Fruit fly (Drosophila melanogaster): ENCODE measurements around the gene tilB.
A peak's percentile ranks its signal among the peaks of the same experiment; 100 is the strongest.

Gene tilB

DNA sequence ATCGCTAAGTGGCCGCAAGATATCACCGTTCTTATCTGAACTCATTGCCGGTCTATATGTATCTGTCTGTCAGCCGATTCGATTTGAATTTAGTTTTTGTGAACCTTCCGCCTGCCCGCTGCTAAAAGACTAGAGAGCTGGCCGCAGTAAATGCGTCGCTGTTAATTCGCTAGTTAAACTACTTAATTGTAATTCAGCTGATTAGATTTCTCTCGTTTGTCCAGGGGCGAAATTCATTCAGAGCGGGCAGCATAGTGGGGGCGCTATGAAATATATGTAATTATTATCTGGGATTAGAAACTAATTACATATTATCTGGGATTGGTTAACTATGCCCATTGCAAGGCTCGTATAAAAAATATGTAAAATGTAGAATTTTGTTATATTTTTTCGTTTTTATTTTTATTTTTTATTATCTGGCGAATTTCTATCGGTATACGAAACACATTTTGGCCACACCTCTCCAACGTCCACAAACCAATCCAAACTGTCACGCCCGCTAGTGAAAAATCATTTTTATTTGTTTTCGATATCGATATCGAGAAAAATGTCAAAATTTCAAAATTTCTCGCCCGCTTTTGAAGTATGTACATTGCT, at the start of gene tilB, which contains the start of gene CG14615:
Gene tilB (plus strand): TSS at position 547 of the 597 bp plus-strand sequence.
Gene CG14615 (minus strand): TSS at position 301 of the 597 bp plus-strand sequence.
- TF ChIP-seq psq (optimal IDR thresholded peaks at IDR 0.05) (no peak), Sin3A (optimal IDR thresholded peaks at IDR 0.05) (no peak), h (optimal IDR thresholded peaks at IDR 0.05) (no peak), insv (optimal IDR thresholded peaks at IDR 0.05) (no peak), Myc (optimal IDR thresholded peaks at IDR 0.05) (no peak), ttk (optimal IDR thresholded peaks at IDR 0.05) (no peak)

DNA sequence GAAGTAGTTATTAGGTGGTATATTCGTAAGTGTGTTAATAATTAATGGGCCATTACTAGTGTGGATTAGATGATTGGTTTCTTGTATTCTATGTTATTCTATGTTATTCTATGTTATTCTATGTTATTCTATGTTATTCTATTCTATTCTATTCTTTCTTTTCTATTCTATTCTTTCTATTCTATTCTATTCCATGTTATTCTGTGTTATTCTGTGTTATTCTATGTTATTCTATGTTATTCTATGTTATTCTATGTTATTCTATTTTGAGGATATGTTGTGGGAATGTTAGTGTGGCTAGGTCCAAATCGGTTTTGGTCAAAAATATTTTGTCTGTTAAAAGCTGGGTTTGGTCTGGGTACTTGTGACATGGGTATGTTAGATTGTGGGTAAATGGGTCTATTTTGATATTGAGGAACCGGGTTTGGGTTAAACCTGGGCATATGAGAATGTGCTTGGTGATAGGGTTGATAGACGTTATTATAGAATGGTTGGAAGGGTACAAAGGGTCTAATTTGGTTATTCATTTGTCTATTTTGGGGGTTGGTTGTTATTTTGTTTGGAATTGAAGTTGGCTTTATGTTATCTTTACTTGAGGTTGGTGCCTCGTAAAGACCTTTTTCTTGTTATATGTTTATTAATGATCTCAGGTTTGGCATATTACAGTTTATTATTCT, 16.5 kb upstream of the tilB start:
- peak; percentile 21 for TF ChIP-seq Sin3A (optimal IDR thresholded peaks at IDR 0.05)
- TF ChIP-seq psq (optimal IDR thresholded peaks at IDR 0.05): peak; percentile 100

DNA sequence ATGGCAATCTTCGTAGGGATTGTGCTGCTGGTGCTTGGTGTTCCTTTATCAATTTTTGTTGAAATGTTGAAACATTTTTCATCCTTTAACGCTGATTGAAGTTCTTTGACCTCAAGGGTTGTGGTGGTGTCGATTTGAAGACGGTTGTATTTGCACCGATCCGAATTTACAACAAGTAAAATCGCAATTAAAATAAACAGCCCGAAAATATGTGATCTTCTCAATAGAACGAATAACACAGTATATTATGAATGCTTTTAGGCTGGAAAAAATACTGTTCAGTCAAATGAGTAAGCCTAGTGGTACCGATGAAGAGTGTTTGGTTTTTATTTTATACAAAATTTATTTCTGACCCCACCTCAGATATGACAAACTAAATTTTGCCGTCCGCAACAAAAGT, 6.5 kb upstream of the tilB start:
- TF ChIP-seq ttk (optimal IDR thresholded peaks at IDR 0.05) (no peak), Myc (optimal IDR thresholded peaks at IDR 0.05) (no peak), psq (optimal IDR thresholded peaks at IDR 0.05) (no peak), insv (optimal IDR thresholded peaks at IDR 0.05) (no peak)

DNA sequence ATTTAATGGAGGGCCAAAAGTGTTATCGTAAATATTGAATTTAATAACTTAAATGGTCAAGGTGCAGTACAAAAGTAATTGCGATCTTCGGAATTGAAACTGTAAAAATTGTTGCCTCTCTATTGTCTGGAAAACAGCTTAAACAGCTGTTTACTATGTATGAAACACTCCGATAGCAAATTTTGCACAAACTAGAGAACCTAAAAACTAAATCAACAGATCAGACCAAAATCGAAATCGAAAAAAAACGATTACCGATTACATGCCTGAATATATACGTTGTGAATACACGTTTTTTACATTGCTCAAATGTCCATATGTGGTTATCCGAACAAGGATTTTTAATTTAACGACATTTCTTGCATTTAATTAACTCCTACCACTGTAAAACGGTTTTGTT, 6.0 kb upstream of the tilB start:
- no peak for TF ChIP-seq ttk (optimal IDR thresholded peaks at IDR 0.05)
- no peak for TF ChIP-seq insv (optimal IDR thresholded peaks at IDR 0.05)
- no peak for TF ChIP-seq h (optimal IDR thresholded peaks at IDR 0.05)
- TF ChIP-seq psq (optimal IDR thresholded peaks at IDR 0.05): no peak
- TF ChIP-seq Sin3A (optimal IDR thresholded peaks at IDR 0.05): no peak
- no peak for TF ChIP-seq Myc (optimal IDR thresholded peaks at IDR 0.05)

DNA sequence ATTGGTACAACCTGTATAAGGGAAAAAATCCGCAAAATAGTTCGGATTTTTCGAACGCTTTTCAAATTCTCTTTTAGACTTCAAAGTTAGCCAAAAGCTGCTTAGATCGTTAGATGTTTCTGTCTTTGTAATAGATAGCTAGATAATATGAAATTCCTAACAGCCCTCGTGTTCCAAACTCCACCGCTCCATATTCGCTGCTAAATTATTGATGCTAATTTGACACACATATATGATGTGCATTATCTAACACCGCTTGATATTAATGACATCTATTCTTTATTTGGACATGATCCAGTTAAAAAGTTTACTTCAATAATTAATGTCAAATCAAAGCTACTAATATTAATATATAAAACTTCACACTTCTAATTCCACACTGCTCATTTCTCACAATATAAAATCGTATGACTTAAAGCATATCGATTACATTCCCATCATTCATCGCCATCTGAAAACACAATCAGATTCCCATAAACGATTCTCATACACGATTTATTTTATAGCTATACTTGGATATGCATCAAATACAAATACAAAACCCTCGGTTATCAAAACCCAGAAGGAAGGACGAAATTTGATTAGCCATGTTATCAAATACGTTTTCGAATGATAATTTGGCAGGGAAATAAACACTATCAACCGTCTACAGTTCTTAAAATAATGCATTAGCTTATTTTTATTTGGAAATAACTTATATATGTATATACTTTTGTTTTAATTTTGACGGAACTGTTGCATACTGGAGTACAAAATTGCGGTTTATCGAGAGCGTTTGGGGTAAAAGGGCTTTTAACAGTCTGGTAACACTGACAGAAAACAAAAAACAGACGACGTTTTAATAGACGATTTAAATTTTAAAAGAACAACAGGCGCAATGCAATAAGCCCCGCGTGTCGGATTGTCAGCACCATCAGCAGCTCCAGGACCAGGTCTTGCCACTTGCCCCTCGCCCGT, 5.3 kb upstream of the tilB start, which contains the start of gene CG14621:
Gene CG14621 (plus strand): TSS at position 274 of the 957 bp plus-strand sequence.
- TF ChIP-seq Myc (optimal IDR thresholded peaks at IDR 0.05) (no peak), ttk (optimal IDR thresholded peaks at IDR 0.05) (no peak)

DNA sequence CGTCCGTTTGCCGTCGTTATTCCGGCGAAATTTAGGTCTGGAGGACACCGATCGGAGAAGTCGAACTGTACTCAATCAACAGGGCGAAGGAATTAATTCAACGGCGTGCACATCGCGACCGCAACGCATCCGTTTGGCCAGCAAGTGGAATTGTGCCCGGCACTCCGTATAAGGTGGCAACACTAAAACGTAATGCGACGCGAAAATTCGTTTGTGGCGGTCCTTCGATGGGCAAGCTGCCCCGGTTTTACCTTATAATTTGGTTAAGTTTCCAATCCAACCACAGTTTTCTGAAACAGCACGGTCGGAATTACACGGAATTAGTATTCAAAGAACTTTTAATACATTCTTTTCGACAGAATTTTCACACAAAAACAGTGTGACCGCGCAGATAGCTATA, 5.5 kb downstream of the tilB start, which contains the start of gene wap:
Gene wap (minus strand): TSS at position 400 of the 400 bp plus-strand sequence.
- no peak for TF ChIP-seq Sin3A (optimal IDR thresholded peaks at IDR 0.05)
- no peak for TF ChIP-seq Myc (optimal IDR thresholded peaks at IDR 0.05)
- no peak for TF ChIP-seq psq (optimal IDR thresholded peaks at IDR 0.05)
- TF ChIP-seq ttk (optimal IDR thresholded peaks at IDR 0.05): no peak
- TF ChIP-seq insv (optimal IDR thresholded peaks at IDR 0.05): no peak
- TF ChIP-seq h (optimal IDR thresholded peaks at IDR 0.05): no peak

DNA sequence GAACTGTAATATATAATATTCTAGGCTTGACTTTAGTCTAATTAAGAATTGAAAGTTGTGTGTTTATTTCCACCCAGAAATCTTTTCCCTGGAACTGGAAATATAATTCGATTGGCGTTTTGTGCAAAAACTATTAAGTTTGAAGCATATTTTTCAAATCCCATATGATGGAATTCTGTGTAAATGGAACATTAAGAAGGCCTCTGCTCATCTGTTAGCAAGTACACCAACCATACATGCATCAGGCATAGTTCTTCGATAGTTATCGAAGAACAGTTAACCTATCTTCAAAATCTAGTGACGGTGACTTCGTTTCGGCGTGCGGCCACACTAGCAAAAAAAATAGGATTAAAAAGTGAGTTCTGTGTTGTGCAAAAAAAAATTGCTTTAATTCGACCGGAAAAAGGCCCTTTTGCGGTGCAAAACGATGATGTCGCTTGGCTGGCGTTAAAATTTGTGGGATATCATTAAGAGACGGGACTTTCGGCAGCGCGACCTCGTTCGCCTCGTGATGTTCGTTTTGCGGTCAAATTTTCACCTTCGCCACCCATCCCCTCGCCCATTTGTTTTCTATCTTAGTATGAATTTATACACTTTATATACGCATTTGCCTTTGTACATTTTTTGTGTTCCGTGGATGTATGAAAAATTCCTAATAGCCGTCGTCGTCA, 6.1 kb downstream of the tilB start, which contains the start of gene Usp2:
Gene Usp2 (plus strand): TSS at position 295 of the 671 bp plus-strand sequence.
- TF ChIP-seq h (optimal IDR thresholded peaks at IDR 0.05): no peak
- TF ChIP-seq Sin3A (optimal IDR thresholded peaks at IDR 0.05): no peak
- TF ChIP-seq Myc (optimal IDR thresholded peaks at IDR 0.05): no peak
- TF ChIP-seq psq (optimal IDR thresholded peaks at IDR 0.05): no peak
- no peak for TF ChIP-seq ttk (optimal IDR thresholded peaks at IDR 0.05)
- TF ChIP-seq insv (optimal IDR thresholded peaks at IDR 0.05): no peak

DNA sequence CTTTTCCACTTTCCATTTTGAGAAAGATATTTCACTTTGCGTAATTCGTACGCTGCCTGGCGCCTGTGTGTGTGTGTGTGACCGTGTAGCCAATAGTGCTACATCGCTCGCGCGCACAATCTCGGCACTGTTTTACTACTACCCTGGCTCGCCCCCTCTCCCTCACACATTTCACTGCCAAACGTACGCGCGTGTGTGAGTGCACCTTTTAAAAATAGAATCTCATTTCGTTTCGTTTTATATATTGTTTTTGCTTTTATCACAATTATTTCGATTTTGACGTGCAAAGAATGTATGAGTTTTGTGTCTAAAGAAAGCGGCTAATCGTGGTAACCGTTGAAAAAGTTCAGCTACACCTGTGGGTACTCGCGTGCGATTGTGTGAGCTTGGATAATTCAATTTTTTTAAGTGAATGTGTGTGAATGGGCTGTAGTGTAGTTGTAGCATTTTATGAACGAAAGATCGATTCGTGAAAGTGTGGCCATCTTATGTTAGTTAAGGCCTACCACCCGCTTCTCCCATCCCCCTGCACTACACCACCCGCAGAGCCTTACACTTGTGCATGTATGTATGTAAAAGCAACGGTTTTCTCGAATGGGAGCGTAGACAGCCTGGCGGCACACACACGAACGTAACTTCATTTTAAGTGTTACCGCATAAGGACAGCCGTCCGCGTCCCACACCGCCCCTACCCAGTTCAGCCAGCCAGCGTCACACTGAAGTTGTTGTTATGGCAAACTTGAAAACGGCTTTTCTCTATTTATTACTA, 6.8 kb downstream of the tilB start:
- no peak for TF ChIP-seq psq (optimal IDR thresholded peaks at IDR 0.05)
- TF ChIP-seq Myc (optimal IDR thresholded peaks at IDR 0.05): no peak
- TF ChIP-seq ttk (optimal IDR thresholded peaks at IDR 0.05): no peak
- TF ChIP-seq insv (optimal IDR thresholded peaks at IDR 0.05): no peak
- TF ChIP-seq h (optimal IDR thresholded peaks at IDR 0.05): no peak
- TF ChIP-seq Sin3A (optimal IDR thresholded peaks at IDR 0.05): no peak

DNA sequence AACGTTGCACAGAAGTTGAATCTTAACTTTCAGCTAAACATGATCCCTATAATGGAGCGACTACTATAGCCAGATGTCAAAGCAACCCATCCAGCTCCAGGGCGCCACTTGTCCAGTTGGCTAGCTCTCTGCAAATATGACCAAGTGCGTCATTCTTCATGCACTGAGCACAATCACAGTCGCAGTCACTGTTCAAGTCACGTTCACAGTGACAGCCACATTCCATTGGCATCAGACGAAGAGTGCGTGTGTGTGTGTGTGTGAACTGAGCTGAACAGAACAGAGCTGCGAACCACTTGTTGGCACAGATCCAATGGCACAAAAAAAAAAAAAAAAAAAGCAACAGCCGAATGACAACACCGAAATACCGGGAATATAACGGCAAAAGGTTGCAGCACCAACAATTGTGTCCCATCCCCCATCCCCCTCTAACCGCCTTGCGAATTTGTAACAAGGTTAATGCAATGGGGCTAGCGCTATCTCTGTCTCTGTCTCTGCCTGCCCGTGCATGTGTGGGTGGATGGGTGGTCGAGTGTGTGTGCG, 11.8 kb downstream of the tilB start:
- no peak for TF ChIP-seq insv (optimal IDR thresholded peaks at IDR 0.05)
- TF ChIP-seq psq (optimal IDR thresholded peaks at IDR 0.05): no peak
- TF ChIP-seq Sin3A (optimal IDR thresholded peaks at IDR 0.05): no peak
- TF ChIP-seq ttk (optimal IDR thresholded peaks at IDR 0.05): no peak
- TF ChIP-seq Myc (optimal IDR thresholded peaks at IDR 0.05): no peak
- TF ChIP-seq h (optimal IDR thresholded peaks at IDR 0.05): no peak

DNA sequence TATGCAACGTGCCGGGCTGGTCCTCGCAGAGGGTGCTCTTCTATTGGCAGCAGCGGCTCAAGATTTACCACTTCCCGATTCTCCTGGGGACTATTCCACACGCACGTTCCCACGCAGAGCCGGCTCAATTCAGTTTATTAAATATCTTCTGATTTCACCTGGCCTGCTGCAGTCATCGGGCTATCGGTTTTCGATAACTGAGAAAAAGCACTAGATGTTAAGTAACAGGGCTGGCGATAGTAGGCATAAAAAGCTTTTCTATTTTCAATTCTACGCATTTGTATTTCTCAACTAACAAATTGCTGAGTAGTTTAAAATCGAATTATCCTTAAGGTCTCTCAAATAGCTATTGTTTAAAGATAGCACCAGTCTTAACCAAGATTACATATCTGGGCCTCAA, 22.3 kb downstream of the tilB start, which contains the start of gene CG14613:
Gene CG14613 (minus strand): TSS at position 203 of the 400 bp plus-strand sequence.
- no peak for TF ChIP-seq psq (optimal IDR thresholded peaks at IDR 0.05)
- TF ChIP-seq insv (optimal IDR thresholded peaks at IDR 0.05): no peak
- TF ChIP-seq h (optimal IDR thresholded peaks at IDR 0.05): no peak
- no peak for TF ChIP-seq Myc (optimal IDR thresholded peaks at IDR 0.05)
- no peak for TF ChIP-seq Sin3A (optimal IDR thresholded peaks at IDR 0.05)
- TF ChIP-seq ttk (optimal IDR thresholded peaks at IDR 0.05): no peak

DNA sequence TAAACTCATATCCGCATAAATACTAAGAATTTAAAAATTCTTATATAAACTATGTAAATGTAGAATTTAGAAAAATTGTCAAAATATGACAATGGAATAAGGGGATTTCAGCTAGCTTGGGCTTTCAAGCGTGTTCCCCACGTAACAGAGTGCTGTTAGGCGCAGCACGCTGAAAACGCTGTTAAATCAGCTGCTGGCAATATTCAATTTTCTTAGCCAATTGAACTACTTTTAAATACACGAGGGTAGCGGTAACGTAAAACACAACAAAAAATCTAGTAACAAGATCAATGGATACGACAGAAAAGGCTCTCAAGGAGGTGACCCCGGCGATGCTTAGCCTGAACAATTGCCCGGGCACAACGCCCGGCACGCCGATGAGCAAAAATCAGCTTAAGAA, 24.0 kb downstream of the tilB start, which contains the start of gene CG14618:
Gene CG14618 (plus strand): TSS at position 179 of the 400 bp plus-strand sequence.
- no peak for TF ChIP-seq Myc (optimal IDR thresholded peaks at IDR 0.05)
- no peak for TF ChIP-seq ttk (optimal IDR thresholded peaks at IDR 0.05)
- no peak for TF ChIP-seq psq (optimal IDR thresholded peaks at IDR 0.05)
- no peak for TF ChIP-seq Sin3A (optimal IDR thresholded peaks at IDR 0.05)
- no peak for TF ChIP-seq h (optimal IDR thresholded peaks at IDR 0.05)
- no peak for TF ChIP-seq insv (optimal IDR thresholded peaks at IDR 0.05)

Data from Kc167 (cell line).